Worm (Caenorhabditis elegans) whole organism, young adult: ENCODE data around the gene F17A9.5.

Experiments used
- B0035.1 ChIP-seq: sonication (generic microtip); optimal IDR thresholded peaks from 2 replicates; lab custom pipeline; 2016; ENCODE audit warnings: missing genetic modification characterization, mild to moderate bottlenecking, missing compliant biosample characterization, missing genotype, missing genetic modification reagents
- B0261.1 ChIP-seq: sonication (generic microtip); optimal IDR thresholded peaks from 2 replicates; lab custom pipeline; 2016; ENCODE audit warnings: mild to moderate bottlenecking, missing genetic modification characterization, moderate library complexity, missing compliant biosample characterization
- D2030.7 ChIP-seq: fragments of 200-800 bp; sonication (Bioruptor generic); IDR thresholded peaks from 2 replicates; pipeline ENCODE4 v1.3.6; 2022; ENCODE audit warnings: missing genetic modification reagents, missing genetic modification characterization, missing compliant biosample characterization
- F22D6.2 ChIP-seq: sonication (generic microtip); optimal IDR thresholded peaks from 2 replicates; lab custom pipeline; 2016; ENCODE audit warnings: mild to moderate bottlenecking, missing genetic modification characterization, missing compliant biosample characterization
- F37B4.10 ChIP-seq: fragments of 200-800 bp; sonication (Bioruptor generic); IDR thresholded peaks from 2 replicates; pipeline ENCODE4 v1.3.6; 2022; ENCODE audit warnings: missing genetic modification characterization, missing compliant biosample characterization
- F39B2.1 ChIP-seq: fragments of 200-800 bp; sonication (Bioruptor generic); IDR thresholded peaks from 2 replicates; pipeline ENCODE4 v1.3.6; 2022; ENCODE audit warnings: missing genetic modification reagents, missing genetic modification characterization, missing compliant biosample characterization
- F52B5.7 ChIP-seq: sonication (generic microtip); optimal IDR thresholded peaks from 2 replicates; lab custom pipeline; 2016; ENCODE audit warnings: mild to moderate bottlenecking, missing genetic modification characterization, missing compliant biosample characterization
- F55B11.4 ChIP-seq: sonication (generic microtip); optimal IDR thresholded peaks from 2 replicates; lab custom pipeline; 2016; ENCODE audit warnings: missing compliant biosample characterization, missing genetic modification characterization, borderline replicate concordance; ENCODE audit not compliant: insufficient read depth
- K11D2.4 ChIP-seq: fragments of 200-800 bp; sonication (Bioruptor generic); IDR thresholded peaks from 2 replicates; pipeline ENCODE4 v1.3.6; 2022; ENCODE audit warnings: missing genetic modification reagents, missing genetic modification characterization, missing compliant biosample characterization
- T26A5.8 ChIP-seq: sonication (generic microtip); optimal IDR thresholded peaks from 2 replicates; lab custom pipeline; 2016; ENCODE audit warnings: missing genetic modification characterization, missing compliant biosample characterization
- Y53F4B.3 ChIP-seq: fragments of 200-800 bp; sonication (Bioruptor generic); IDR thresholded peaks from 2 replicates; pipeline ENCODE4 v1.3.6; 2022; ENCODE audit warnings: missing genetic modification reagents, missing genetic modification characterization, missing compliant biosample characterization
- Y79H2A.3 ChIP-seq: fragments of 200-800 bp; sonication (Bioruptor generic); conservative IDR thresholded peaks from 2 replicates; pipeline ENCODE4 v1.3.6; 2022; ENCODE audit warnings: missing genetic modification reagents, missing genetic modification characterization, missing compliant biosample characterization
- akir-1 ChIP-seq: fragments of 200-800 bp; sonication (Bioruptor generic); optimal IDR thresholded peaks from 2 replicates; lab custom pipeline; 2018; ENCODE audit warnings: mild to moderate bottlenecking, missing genetic modification characterization, moderate library complexity, missing compliant biosample characterization
- ama-1 ChIP-seq, 3 experiments: fragments of 150-350 bp in 1 of 3; sonication (generic microtip) in 2 of 3; optimal IDR thresholded peaks; 2 replicates each; lab custom pipeline; 2014 to 2018; ENCODE audit warnings: missing biosample characterization in 2 of 3, missing genetic modification characterization in 2 of 3, missing genetic modification reagents in 2 of 3
- aptf-3 ChIP-seq: fragments of 200-800 bp; sonication (Bioruptor generic); IDR thresholded peaks from 2 replicates; pipeline ENCODE4 v1.3.6; 2022; ENCODE audit warnings: missing genetic modification characterization, missing compliant biosample characterization
- atf-7 ChIP-seq: sonication (generic microtip); optimal IDR thresholded peaks from 2 replicates; lab custom pipeline; 2017; ENCODE audit warnings: mild to moderate bottlenecking, missing genetic modification characterization, missing compliant biosample characterization
- bed-1 ChIP-seq: fragments of 200-800 bp; sonication (Bioruptor generic); IDR thresholded peaks from 2 replicates; pipeline ENCODE4 v1.3.6; 2022; ENCODE audit warnings: missing genetic modification reagents, missing genetic modification characterization, missing compliant biosample characterization
- ceh-58 ChIP-seq: fragments of 200-800 bp; sonication (Bioruptor generic); IDR thresholded peaks from 2 replicates; pipeline ENCODE4 v1.3.6; 2022; ENCODE audit warnings: missing genetic modification characterization, missing compliant biosample characterization
- ceh-79 ChIP-seq: sonication (generic microtip); optimal IDR thresholded peaks from 2 replicates; lab custom pipeline; 2017; ENCODE audit warnings: mild to moderate bottlenecking, missing genetic modification characterization, missing compliant biosample characterization
- ceh-91 ChIP-seq: fragments of 200-800 bp; sonication (Bioruptor generic); IDR thresholded peaks from 2 replicates; pipeline ENCODE4 v1.3.6; 2022; ENCODE audit warnings: missing genetic modification reagents, missing genetic modification characterization, missing compliant biosample characterization
- chd-7 ChIP-seq: sonication (generic microtip); optimal IDR thresholded peaks from 2 replicates; lab custom pipeline; 2016; ENCODE audit warnings: mild to moderate bottlenecking, missing genetic modification characterization, moderate library complexity, missing compliant biosample characterization
- die-1 ChIP-seq: sonication (generic microtip); optimal IDR thresholded peaks from 2 replicates; lab custom pipeline; 2016; ENCODE audit warnings: missing genotype, mild to moderate bottlenecking, missing genetic modification characterization, missing compliant biosample characterization
- dox-1 ChIP-seq: fragments of 200-800 bp; sonication (Bioruptor generic); IDR thresholded peaks from 2 replicates; pipeline ENCODE4 v1.3.6; 2022; ENCODE audit warnings: missing genetic modification reagents, missing genetic modification characterization, missing compliant biosample characterization
- dpff-1 ChIP-seq: sonication (generic microtip); optimal IDR thresholded peaks from 2 replicates; lab custom pipeline; 2017; ENCODE audit warnings: mild to moderate bottlenecking, missing genetic modification characterization, missing compliant biosample characterization
- egl-44 ChIP-seq: fragments of 200-800 bp; sonication (Bioruptor generic); IDR thresholded peaks from 2 replicates; pipeline ENCODE4 v1.3.6; 2022; ENCODE audit warnings: missing genetic modification reagents, missing genetic modification characterization, missing compliant biosample characterization
- egrh-3 ChIP-seq: fragments of 200-800 bp; sonication (Bioruptor generic); IDR thresholded peaks from 2 replicates; pipeline ENCODE4 v1.3.6; 2022; ENCODE audit warnings: missing genetic modification reagents, missing genetic modification characterization, missing compliant biosample characterization
- ets-4 ChIP-seq: fragments of 200-800 bp; sonication (Bioruptor generic); optimal IDR thresholded peaks from 2 replicates; lab custom pipeline; 2018; ENCODE audit warnings: mild to moderate bottlenecking, missing genetic modification characterization, missing compliant biosample characterization
- lag-1 ChIP-seq: fragments of 200-800 bp; sonication (Bioruptor generic); IDR thresholded peaks from 2 replicates; pipeline ENCODE4 v1.3.6; 2022; ENCODE audit warnings: missing genetic modification reagents, missing genetic modification characterization, missing compliant biosample characterization
- let-607 ChIP-seq, 2 experiments: fragments of 200-800 bp in 1 of 2; sonication (Bioruptor generic) in 1 of 2; sonication (generic microtip) in 1 of 2; optimal IDR thresholded peaks; 2 replicates each; lab custom pipeline; 2016 to 2018; ENCODE audit warnings: mild to moderate bottlenecking in 2 of 2, missing compliant biosample characterization in 2 of 2, missing genetic modification characterization in 2 of 2, moderate library complexity in 2 of 2, missing genotype in 1 of 2
- lin-40 ChIP-seq: sonication (generic microtip); optimal IDR thresholded peaks from 2 replicates; lab custom pipeline; 2016; ENCODE audit warnings: missing genetic modification characterization, mild to moderate bottlenecking, missing compliant biosample characterization, missing genotype, missing genetic modification reagents
- lir-1 ChIP-seq: fragments of 200-800 bp; sonication (Bioruptor generic); conservative IDR thresholded peaks from 2 replicates; pipeline ENCODE4 v1.3.6; 2022; ENCODE audit warnings: missing genetic modification reagents, missing genetic modification characterization, missing compliant biosample characterization
- madf-10 ChIP-seq: sonication (generic microtip); optimal IDR thresholded peaks from 2 replicates; lab custom pipeline; 2016; ENCODE audit warnings: mild to moderate bottlenecking, missing genetic modification characterization, missing compliant biosample characterization
- madf-6 ChIP-seq: fragments of 200-800 bp; sonication (Bioruptor generic); IDR thresholded peaks from 2 replicates; pipeline ENCODE4 v1.3.6; 2022; ENCODE audit warnings: missing genetic modification reagents, missing genetic modification characterization, missing compliant biosample characterization
- mel-28 ChIP-seq: sonication (generic microtip); optimal IDR thresholded peaks from 2 replicates; lab custom pipeline; 2016; ENCODE audit warnings: borderline replicate concordance, mild to moderate bottlenecking, missing genetic modification characterization, missing compliant biosample characterization
- mxl-1 ChIP-seq: sonication (generic microtip); optimal IDR thresholded peaks from 2 replicates; lab custom pipeline; 2016; ENCODE audit warnings: missing genetic modification characterization, missing compliant biosample characterization
- nhr-27 ChIP-seq: fragments of 200-800 bp; sonication (Bioruptor generic); optimal IDR thresholded peaks from 2 replicates; lab custom pipeline; 2018; ENCODE audit warnings: mild to moderate bottlenecking, missing genetic modification characterization, moderate library complexity, missing compliant biosample characterization
- nhr-90 ChIP-seq: sonication (generic microtip); optimal IDR thresholded peaks from 2 replicates; lab custom pipeline; 2016; ENCODE audit warnings: missing genotype, mild to moderate bottlenecking, missing genetic modification characterization, missing compliant biosample characterization
- rcor-1 ChIP-seq: fragments of 200-800 bp; sonication (Bioruptor generic); IDR thresholded peaks from 2 replicates; pipeline ENCODE4 v1.3.6; 2022; ENCODE audit warnings: missing genetic modification reagents, missing genetic modification characterization, missing compliant biosample characterization
- repo-1 ChIP-seq: sonication (generic microtip); optimal IDR thresholded peaks from 2 replicates; lab custom pipeline; 2017; ENCODE audit warnings: mild to moderate bottlenecking, missing genetic modification characterization, missing compliant biosample characterization
- sdz-38 ChIP-seq: sonication (generic microtip); optimal IDR thresholded peaks from 2 replicates; lab custom pipeline; 2016; ENCODE audit warnings: missing genotype, missing genetic modification characterization, missing compliant biosample characterization
- snpc-1.1 ChIP-seq: sonication (generic microtip); optimal IDR thresholded peaks from 2 replicates; lab custom pipeline; 2017; ENCODE audit warnings: missing genetic modification characterization, mild to moderate bottlenecking, missing compliant biosample characterization, antibody characterized with exemption, moderate library complexity, missing genotype, missing genetic modification reagents; ENCODE audit not compliant: insufficient read depth
- snpc-1.3 ChIP-seq: sonication (generic microtip); optimal IDR thresholded peaks from 2 replicates; lab custom pipeline; 2017; ENCODE audit warnings: missing genetic modification characterization, mild to moderate bottlenecking, missing compliant biosample characterization, antibody characterized with exemption, moderate library complexity, missing genotype, missing genetic modification reagents; ENCODE audit not compliant: insufficient read depth
- unc-62 ChIP-seq: fragments of 150-350 bp; optimal IDR thresholded peaks from 2 replicates; lab custom pipeline; 2014; ENCODE audit warnings: missing biosample characterization, missing genetic modification reagents, missing genetic modification characterization
- ztf-18 ChIP-seq: sonication (generic microtip); optimal IDR thresholded peaks from 2 replicates; lab custom pipeline; 2016; ENCODE audit warnings: missing genotype, mild to moderate bottlenecking, missing genetic modification characterization, missing compliant biosample characterization
- ztf-25 ChIP-seq: fragments of 200-800 bp; sonication (Bioruptor generic); IDR thresholded peaks from 2 replicates; pipeline ENCODE4 v1.3.6; 2022; ENCODE audit warnings: missing genetic modification reagents, missing genetic modification characterization, missing compliant biosample characterization
- ztf-26 ChIP-seq: sonication (generic microtip); optimal IDR thresholded peaks from 2 replicates; lab custom pipeline; 2017; ENCODE audit warnings: missing genetic modification characterization, missing compliant biosample characterization
- ztf-28 ChIP-seq: fragments of 200-800 bp; sonication (Bioruptor generic); IDR thresholded peaks from 2 replicates; pipeline ENCODE4 v1.3.6; 2022; ENCODE audit warnings: missing genetic modification reagents, missing genetic modification characterization, missing compliant biosample characterization
- ztf-6 ChIP-seq: fragments of 200-800 bp; sonication (Bioruptor generic); IDR thresholded peaks from 2 replicates; pipeline ENCODE4 v1.3.6; 2022; ENCODE audit warnings: missing genetic modification reagents, missing genetic modification characterization, missing compliant biosample characterization

F17A9.5 gene

DNA sequence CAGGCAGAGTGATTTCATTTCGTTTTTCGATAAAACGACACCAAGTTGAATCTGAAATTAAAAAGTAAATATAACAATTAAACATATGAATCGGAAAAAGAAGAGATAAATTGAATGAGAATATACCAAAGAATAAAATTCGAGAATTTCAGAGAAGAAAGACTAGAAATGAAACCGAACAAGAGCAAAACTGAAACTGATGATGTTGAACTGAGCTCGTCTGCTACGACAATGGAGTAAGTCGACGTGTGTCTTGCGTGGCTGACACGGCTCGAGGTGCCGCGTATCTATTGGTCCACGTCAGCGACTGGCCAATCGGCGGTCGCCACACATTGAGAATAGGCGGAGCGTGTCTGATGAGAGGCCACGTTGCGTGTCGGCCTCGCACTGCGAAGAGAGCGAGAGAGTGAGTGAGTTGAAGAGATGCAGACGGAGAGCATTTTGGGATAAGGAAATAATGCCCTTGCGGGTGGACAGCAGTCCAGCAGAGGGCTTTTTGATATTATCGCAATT is 12.2 kb downstream of the F17A9.5 start, which contains the start of gene crt-1:
Gene crt-1 (minus strand): TSS at position 51 of the 513 bp plus-strand sequence.
- TF ChIP-seq F55B11.4 (tag; lab: Kevin White, UChicago): no peak
- peak; percentile 59; the same call in 1 of the 2 replicates for TF ChIP-seq Y79H2A.3 (GFP tag; lab: Robert Waterston, UW)
- TF ChIP-seq chd-7 (tag; lab: Kevin White, UChicago): peak; percentile 88
- no peak for TF ChIP-seq B0261.1 (tag; lab: Kevin White, UChicago)
- TF ChIP-seq ama-1 (optimal IDR thresholded peaks at IDR 0.05; lab: Kevin White, UChicago): no peak
- TF ChIP-seq ama-1 (GFP tag; optimal IDR thresholded peaks at IDR 0.05; lab: Kevin White, UChicago): no peak
- TF ChIP-seq egrh-3 (GFP tag; lab: Robert Waterston, UW): peak; percentile 32; the same call in 1 of the 2 replicates
- TF ChIP-seq madf-10: peak; percentile 66
- peak; percentile 58 for TF ChIP-seq F52B5.7 (tag; lab: Kevin White, UChicago)
- no peak for TF ChIP-seq mel-28 (tag; lab: Kevin White, UChicago)
- TF ChIP-seq mxl-1: no peak
- TF ChIP-seq akir-1 (GFP tag; lab: Kevin White, UChicago): no peak
- no peak for TF ChIP-seq bed-1
- no peak for TF ChIP-seq F39B2.1 (GFP tag; lab: Robert Waterston, UW)
- 0 out of 2 replicates have a peak, but pooled peaks have one; percentile 52 for TF ChIP-seq aptf-3 (GFP tag; lab: Robert Waterston, UW)
- TF ChIP-seq lir-1 (GFP tag; lab: Robert Waterston, UW): 0 out of 2 replicates have a peak, but pooled peaks have one; percentile 26
- TF ChIP-seq ceh-58 (GFP tag; lab: Robert Waterston, UW): no peak
- TF ChIP-seq madf-6: no peak; the same call in 1 of the 2 replicates
- TF ChIP-seq rcor-1 (GFP tag; lab: Robert Waterston, UW): peak; percentile 73
- no peak for TF ChIP-seq unc-62 (GFP tag; lab: Kevin White, UChicago)
- peak; percentile 91 for TF ChIP-seq dox-1 (GFP tag; lab: Robert Waterston, UW)
- TF ChIP-seq snpc-1.3 (tag; lab: Kevin White, UChicago): no peak
- TF ChIP-seq ztf-26 (tag; lab: Kevin White, UChicago): peak; percentile 81
- TF ChIP-seq snpc-1.1: no peak
- TF ChIP-seq F37B4.10 (GFP tag; lab: Robert Waterston, UW): 0 out of 2 replicates have a peak, but pooled peaks have one; percentile 56
- TF ChIP-seq dpff-1 (tag; lab: Kevin White, UChicago): no peak
- no peak for TF ChIP-seq ztf-25 (GFP tag; lab: Robert Waterston, UW)
- TF ChIP-seq F22D6.2 (tag; lab: Kevin White, UChicago): peak; percentile 62
- no peak for TF ChIP-seq B0035.1 (tag; lab: Kevin White, UChicago)
- no peak for TF ChIP-seq ceh-91 (GFP tag; lab: Robert Waterston, UW)
- TF ChIP-seq die-1 (tag; lab: Kevin White, UChicago): no peak
- no peak for TF ChIP-seq Y53F4B.3 (GFP tag; lab: Robert Waterston, UW)
- TF ChIP-seq ztf-28: no peak
- no peak for TF ChIP-seq ceh-79 (tag; lab: Kevin White, UChicago)
- TF ChIP-seq K11D2.4 (GFP tag; lab: Robert Waterston, UW): peak; percentile 89
- peak; percentile 87 for TF ChIP-seq ets-4 (GFP tag; lab: Kevin White, UChicago)
- TF ChIP-seq T26A5.8 (tag; lab: Kevin White, UChicago): no peak
- peak; percentile 44 for TF ChIP-seq nhr-90 (tag; lab: Kevin White, UChicago)
- no peak for TF ChIP-seq sdz-38 (tag; lab: Kevin White, UChicago)
- TF ChIP-seq egl-44: no peak
- peak; percentile 79 for TF ChIP-seq ztf-18
- no peak for TF ChIP-seq nhr-27 (tag; lab: Kevin White, UChicago)
- TF ChIP-seq repo-1: peak; percentile 44
- TF ChIP-seq ztf-6 (GFP tag; lab: Robert Waterston, UW): no peak
- peak; percentile 98 to 99 for TF ChIP-seq let-607 (tag; optimal IDR thresholded peaks at IDR 0.05; lab: Kevin White, UChicago)
- peak; percentile 73 for TF ChIP-seq atf-7 (tag; lab: Kevin White, UChicago)
- no peak for TF ChIP-seq lag-1 (GFP tag; lab: Robert Waterston, UW)
- peak; percentile 36; the same call in 1 of the 2 replicates for TF ChIP-seq D2030.7 (GFP tag; lab: Robert Waterston, UW)
- TF ChIP-seq lin-40 (tag; lab: Kevin White, UChicago): peak; percentile 92
